Worm (Caenorhabditis elegans) whole organism, mixed stage, embryonic: ENCODE results near the gene ZK1010.2.

Experiments used
- ceh-39 ChIP-seq: fragments of 150-350 bp; optimal IDR thresholded peaks from 2 replicates; lab custom pipeline; 2014; ENCODE audit warnings: missing biosample characterization, missing genetic modification characterization
- ceh-83 ChIP-seq: fragments of 200-800 bp; sonication (Bioruptor generic); optimal IDR thresholded peaks from 2 replicates; lab custom pipeline; 2018; ENCODE audit warnings: mild to moderate bottlenecking, missing genetic modification characterization, missing compliant biosample characterization
- ces-1 ChIP-seq: fragments of 150-350 bp; optimal IDR thresholded peaks from 2 replicates; lab custom pipeline; 2014; ENCODE audit warnings: missing biosample characterization, missing genetic modification reagents, missing genetic modification characterization
- flh-1 ChIP-seq: fragments of 200-800 bp; sonication (Bioruptor generic); optimal IDR thresholded peaks from 2 replicates; lab custom pipeline; 2018; ENCODE audit warnings: mild to moderate bottlenecking, missing genetic modification characterization, moderate library complexity, missing compliant biosample characterization
- ham-2 ChIP-seq: fragments of 200-800 bp; sonication (Bioruptor generic); optimal IDR thresholded peaks from 2 replicates; lab custom pipeline; 2018; ENCODE audit warnings: mild to moderate bottlenecking, missing genetic modification characterization, missing compliant biosample characterization
- lsy-2 ChIP-seq: fragments of 150-350 bp; optimal IDR thresholded peaks from 2 replicates; lab custom pipeline; 2014; ENCODE audit warnings: missing biosample characterization, missing genetic modification characterization
- mab-5 ChIP-seq: fragments of 150-350 bp; optimal IDR thresholded peaks from 2 replicates; lab custom pipeline; 2014; ENCODE audit warnings: missing biosample characterization, missing genetic modification characterization
- nhr-237 ChIP-seq: fragments of 150-350 bp; optimal IDR thresholded peaks from 2 replicates; lab custom pipeline; 2014; ENCODE audit warnings: missing biosample characterization, missing genetic modification characterization
- nhr-28 ChIP-seq: fragments of 150-350 bp; optimal IDR thresholded peaks from 2 replicates; lab custom pipeline; 2014; ENCODE audit warnings: missing biosample characterization, missing genetic modification characterization
- nhr-76 ChIP-seq: sonication (generic microtip); optimal IDR thresholded peaks from 2 replicates; lab custom pipeline; 2017; ENCODE audit warnings: missing biosample characterization, missing genetic modification characterization
- zip-8 ChIP-seq: fragments of 150-350 bp; optimal IDR thresholded peaks from 2 replicates; lab custom pipeline; 2014; ENCODE audit warnings: missing biosample characterization, missing genetic modification characterization
- ztf-11 ChIP-seq: fragments of 150-350 bp; optimal IDR thresholded peaks from 2 replicates; lab custom pipeline; 2014; ENCODE audit warnings: missing biosample characterization, missing genetic modification characterization

Gene ZK1010.2

DNA sequence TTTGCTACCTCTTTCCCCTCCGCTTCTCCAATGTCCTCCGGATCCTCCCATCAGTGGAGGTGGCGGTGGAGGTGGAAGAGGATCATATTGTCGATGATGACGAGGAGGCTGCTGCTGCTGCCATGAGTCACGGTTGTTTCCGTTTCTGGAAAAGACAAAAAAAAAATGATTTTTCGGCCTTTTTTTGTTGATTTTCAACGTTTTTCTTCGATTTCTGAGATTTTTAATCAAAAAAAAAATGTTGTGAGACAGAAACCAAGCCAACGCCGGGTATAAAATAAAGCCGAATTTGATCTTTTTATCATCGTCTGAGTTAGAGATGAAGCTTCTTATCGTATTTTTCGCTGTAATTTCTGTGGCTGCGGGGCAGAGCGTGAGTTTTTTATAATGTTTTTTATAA, 48.1 kb downstream of the ZK1010.2 start, which contains the start of gene Y37D8A.19:
Y37D8A.19 (plus strand) TSS at position 301 of the 400 bp plus-strand sequence.
- no peak for TF ChIP-seq ceh-83 (GFP tag; lab: Kevin White, UChicago)
- no peak for TF ChIP-seq nhr-237 (tag; lab: Kevin White, UChicago)
- TF ChIP-seq mab-5 (tag; lab: Kevin White, UChicago) = no peak
- no peak for TF ChIP-seq nhr-28 (tag; lab: Kevin White, UChicago)
- TF ChIP-seq ztf-11 (tag; lab: Kevin White, UChicago) = no peak
- TF ChIP-seq ham-2 (GFP tag; lab: Kevin White, UChicago) = no peak
- no peak for TF ChIP-seq ceh-39 (tag; lab: Kevin White, UChicago)
- TF ChIP-seq nhr-76 = no peak
- no peak for TF ChIP-seq flh-1 (GFP tag; lab: Kevin White, UChicago)

DNA sequence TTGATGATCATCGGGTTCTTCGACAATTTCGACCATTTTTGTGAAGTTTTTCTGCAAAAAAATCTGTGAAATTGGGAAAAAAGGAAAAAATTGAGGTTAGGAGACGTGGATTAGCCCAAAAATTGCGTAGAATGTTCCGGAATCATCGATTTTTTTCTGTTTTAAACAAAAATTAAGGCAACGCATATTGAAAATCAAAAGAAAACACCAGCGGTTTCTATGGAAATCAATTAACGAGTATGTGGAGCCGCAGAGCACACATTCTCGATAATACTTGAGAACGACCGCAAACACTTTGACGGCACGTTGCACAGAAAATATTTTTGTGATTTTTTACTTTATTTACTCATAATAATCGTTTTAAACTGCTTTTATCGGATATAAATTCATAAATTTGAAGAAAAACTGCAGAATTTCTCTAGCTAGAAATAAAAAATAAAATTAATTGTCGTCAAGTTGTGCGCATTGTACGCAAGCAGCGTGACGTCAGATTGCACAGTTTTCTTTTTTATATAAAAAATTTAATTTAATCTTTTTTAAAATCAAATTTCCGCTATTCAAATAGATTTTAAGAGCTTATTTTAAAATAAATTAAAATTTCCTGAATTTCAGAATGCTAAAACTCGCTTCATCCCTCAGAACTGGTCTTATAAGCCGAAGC, 51.6 kb downstream of the ZK1010.2 start, which contains the start of the genes npp-25 and mrps-10:
npp-25 (minus strand) TSS at position 51 of the 661 bp plus-strand sequence.
mrps-10 (plus strand) TSS at position 611 of the 661 bp plus-strand sequence.
- TF ChIP-seq ces-1 (peak; percentile 56), lsy-2 (tag; lab: Kevin White, UChicago) (peak; percentile 32), zip-8 (no peak)
